Worm (Caenorhabditis elegans) whole organism, L2 larva: ENCODE results near the gene T19C9.8.

ENCODE experiments used
- C34F6.9 ChIP-seq: fragments of 150-350 bp; optimal IDR thresholded peaks from 2 replicates; lab custom pipeline; 2014; ENCODE audit warnings: missing biosample characterization, missing genetic modification characterization
- egl-27 ChIP-seq: sonication (generic microtip); optimal IDR thresholded peaks from 3 replicates; lab custom pipeline; 2017; ENCODE audit warnings: missing biosample characterization, missing genetic modification reagents, missing genetic modification characterization
- elt-3 ChIP-seq: sonication (generic microtip); optimal IDR thresholded peaks from 2 replicates; lab custom pipeline; 2017; ENCODE audit warnings: missing biosample characterization, missing genetic modification characterization
- fos-1 ChIP-seq: fragments of 150-350 bp; optimal IDR thresholded peaks from 2 replicates; lab custom pipeline; 2014; ENCODE audit warnings: missing biosample characterization, missing genetic modification characterization
- nhr-25 ChIP-seq: fragments of 150-350 bp; sonication (generic microtip); optimal IDR thresholded peaks from 3 replicates; lab custom pipeline; 2014; ENCODE audit warnings: missing biosample characterization, missing genetic modification characterization
- unc-39 ChIP-seq: fragments of 150-350 bp; optimal IDR thresholded peaks from 2 replicates; lab custom pipeline; 2014; ENCODE audit warnings: missing biosample characterization, missing genetic modification characterization
- unc-62 ChIP-seq: fragments of 150-350 bp; optimal IDR thresholded peaks from 2 replicates; lab custom pipeline; 2014; ENCODE audit warnings: missing biosample characterization, missing genetic modification reagents, missing genetic modification characterization
- ztf-11 ChIP-seq: sonication (generic microtip); optimal IDR thresholded peaks from 2 replicates; lab custom pipeline; 2017; ENCODE audit warnings: missing biosample characterization, missing genetic modification characterization

- TF ChIP-seq nhr-25 (tag; lab: Kevin White, UChicago): no peak
- no peak for TF ChIP-seq unc-39 (tag; lab: Kevin White, UChicago)
- no peak for TF ChIP-seq egl-27 (tag; lab: Kevin White, UChicago)
- no peak for TF ChIP-seq ztf-11 (tag; lab: Kevin White, UChicago)
- no peak for TF ChIP-seq C34F6.9 (tag; lab: Kevin White, UChicago)
- TF ChIP-seq unc-62: no peak
- TF ChIP-seq fos-1 (tag; lab: Kevin White, UChicago): no peak
- no peak for TF ChIP-seq elt-3 (tag; lab: Kevin White, UChicago)
Observed at ce11 chrV:17226119-17226518, 12.8 kb upstream of the T19C9.8 start, which contains the start of gene srh-112.
